Fruit fly (Drosophila melanogaster): ENCODE measurements around the gene ScpX.

- TF ChIP-seq psq (GFP tag; optimal IDR thresholded peaks at IDR 0.05) (peak; percentile 78), CrebA (GFP tag; optimal IDR thresholded peaks at IDR 0.05; ENCODE audit: borderline replicate concordance) (no peak), h (GFP tag; optimal IDR thresholded peaks at IDR 0.05) (peak; percentile 91), Myc (optimal IDR thresholded peaks at IDR 0.05) (peak; percentile 88)
Observed at dm6 chr2L:18839143-18839872, 8.3 kb downstream of the ScpX start, which contains the start of gene CG10600.

Measured in whole organism, wandering third instar larva.